Worm (Caenorhabditis elegans) whole organism, L1 larva: ENCODE data around the gene F23B12.1.
A peak's percentile ranks its signal among the peaks of the same experiment; 100 is the strongest.

Source experiments
- C04F5.9 ChIP-seq: sonication (generic microtip); optimal IDR thresholded peaks from 2 replicates; lab custom pipeline; 2016; ENCODE audit warnings: missing genetic modification characterization, missing compliant biosample characterization
- ama-1 ChIP-seq: fragments of 150-350 bp; optimal IDR thresholded peaks from 2 replicates; lab custom pipeline; 2014
- blmp-1 ChIP-seq: fragments of 150-350 bp; optimal IDR thresholded peaks from 2 replicates; lab custom pipeline; 2014; ENCODE audit warnings: missing biosample characterization, missing genetic modification characterization
- ceh-63 ChIP-seq: fragments of 200-800 bp; sonication (Bioruptor generic); optimal IDR thresholded peaks from 2 replicates; lab custom pipeline; 2018; ENCODE audit warnings: mild to moderate bottlenecking, missing genetic modification characterization, missing compliant biosample characterization
- ceh-8 ChIP-seq: fragments of 200-800 bp; sonication (Bioruptor generic); optimal IDR thresholded peaks from 2 replicates; lab custom pipeline; 2018; ENCODE audit warnings: mild to moderate bottlenecking, missing genetic modification characterization, moderate library complexity, missing compliant biosample characterization
- dsc-1 ChIP-seq: sonication (generic microtip); optimal IDR thresholded peaks from 2 replicates; lab custom pipeline; 2016; ENCODE audit warnings: mild to moderate bottlenecking, missing genetic modification characterization, missing compliant biosample characterization
- efl-3 ChIP-seq: fragments of 200-800 bp; sonication (Bioruptor generic); optimal IDR thresholded peaks from 2 replicates; lab custom pipeline; 2018; ENCODE audit warnings: mild to moderate bottlenecking, missing genetic modification characterization, missing compliant biosample characterization
- elt-2 ChIP-seq: sonication (generic microtip); optimal IDR thresholded peaks from 2 replicates; lab custom pipeline; 2016; ENCODE audit warnings: missing genetic modification characterization, mild to moderate bottlenecking, inconsistent platforms, missing compliant biosample characterization, missing genetic modification reagents
- elt-3 ChIP-seq, 6 experiments: fragments of 150-350 bp in 1 of 6; sonication (generic microtip); optimal IDR thresholded peaks; 2 replicates each; lab custom pipeline; 2017 to 2018; ENCODE audit warnings: missing biosample characterization in 6 of 6, missing genetic modification characterization in 6 of 6, inconsistent platforms in 1 of 6
- ets-5 ChIP-seq: fragments of 200-800 bp; sonication (Bioruptor generic); IDR thresholded peaks from 2 replicates; pipeline ENCODE4 v1.3.6; 2022; ENCODE audit warnings: missing genetic modification characterization, missing compliant biosample characterization
- fkh-4 ChIP-seq: sonication (generic microtip); optimal IDR thresholded peaks from 2 replicates; lab custom pipeline; 2016; ENCODE audit warnings: missing compliant biosample characterization, missing genetic modification characterization, borderline replicate concordance
- fkh-8 ChIP-seq: sonication (generic microtip); optimal IDR thresholded peaks from 2 replicates; lab custom pipeline; 2016; ENCODE audit warnings: mild to moderate bottlenecking, missing genetic modification characterization, missing compliant biosample characterization
- grh-1 ChIP-seq: fragments of 200-800 bp; sonication (Bioruptor generic); IDR thresholded peaks from 2 replicates; pipeline ENCODE4 v1.3.6; 2022; ENCODE audit warnings: missing genetic modification reagents, missing genetic modification characterization, missing compliant biosample characterization
- hlh-17 ChIP-seq: fragments of 200-800 bp; sonication (Bioruptor generic); optimal IDR thresholded peaks from 2 replicates; lab custom pipeline; 2018; ENCODE audit warnings: missing genetic modification characterization, mild to moderate bottlenecking, missing compliant biosample characterization, moderate library complexity, borderline replicate concordance
- hpl-2 ChIP-seq: fragments of 150-350 bp; optimal IDR thresholded peaks from 2 replicates; lab custom pipeline; 2014; ENCODE audit warnings: missing biosample characterization, missing genetic modification reagents, missing genetic modification characterization
- isw-1 ChIP-seq: fragments of 200-800 bp; sonication (Bioruptor generic); IDR thresholded peaks from 2 replicates; pipeline ENCODE4 v1.3.6; 2022; ENCODE audit warnings: missing genetic modification characterization, missing compliant biosample characterization
- jun-1 ChIP-seq: fragments of 150-350 bp; optimal IDR thresholded peaks from 2 replicates; lab custom pipeline; 2014; ENCODE audit warnings: missing biosample characterization, missing genetic modification reagents, missing genetic modification characterization
- lin-14 ChIP-seq: fragments of 200-800 bp; sonication (Bioruptor generic); optimal IDR thresholded peaks from 2 replicates; lab custom pipeline; 2018; ENCODE audit warnings: mild to moderate bottlenecking, missing genetic modification characterization, moderate library complexity, missing compliant biosample characterization
- lin-35 ChIP-seq, 2 experiments: fragments of 150-350 bp; optimal IDR thresholded peaks; 2 replicates each; lab custom pipeline; 2014; ENCODE audit warnings: missing biosample characterization in 2 of 2, missing genetic modification characterization in 2 of 2, missing genetic modification reagents in 2 of 2
- lin-39 ChIP-seq: fragments of 150-350 bp; optimal IDR thresholded peaks from 2 replicates; lab custom pipeline; 2014; ENCODE audit warnings: missing biosample characterization, missing genetic modification reagents, missing genetic modification characterization
- lsy-2 ChIP-seq, 2 experiments: fragments of 150-350 bp; optimal IDR thresholded peaks; 2 replicates each; lab custom pipeline; 2014; ENCODE audit warnings: missing biosample characterization in 2 of 2, missing genetic modification characterization in 2 of 2
- mdl-1 ChIP-seq, 2 experiments: fragments of 150-350 bp; optimal IDR thresholded peaks; 2 replicates each; lab custom pipeline; 2014 to 2017; ENCODE audit warnings: missing biosample characterization in 2 of 2, missing genetic modification characterization in 2 of 2, inconsistent platforms in 1 of 2
- mef-2 ChIP-seq: fragments of 150-350 bp; optimal IDR thresholded peaks from 2 replicates; lab custom pipeline; 2014; ENCODE audit warnings: missing biosample characterization, missing genetic modification characterization
- nhr-11 ChIP-seq: fragments of 150-350 bp; optimal IDR thresholded peaks from 2 replicates; lab custom pipeline; 2014; ENCODE audit warnings: missing biosample characterization, missing genetic modification characterization
- nhr-237 ChIP-seq: fragments of 150-350 bp; optimal IDR thresholded peaks from 2 replicates; lab custom pipeline; 2014; ENCODE audit warnings: missing biosample characterization, missing genetic modification characterization
- nhr-47 ChIP-seq: sonication (generic microtip); optimal IDR thresholded peaks from 2 replicates; lab custom pipeline; 2016; ENCODE audit warnings: mild to moderate bottlenecking, missing genetic modification characterization, moderate library complexity, missing compliant biosample characterization
- nhr-71 ChIP-seq: sonication (generic microtip); optimal IDR thresholded peaks from 2 replicates; lab custom pipeline; 2016; ENCODE audit warnings: mild to moderate bottlenecking, missing genetic modification characterization, moderate library complexity, missing compliant biosample characterization
- nhr-76 ChIP-seq: sonication (generic microtip); optimal IDR thresholded peaks from 2 replicates; lab custom pipeline; 2017; ENCODE audit warnings: missing biosample characterization, missing genetic modification characterization
- nhr-90 ChIP-seq: sonication (generic microtip); optimal IDR thresholded peaks from 2 replicates; lab custom pipeline; 2016; ENCODE audit warnings: mild to moderate bottlenecking, missing genetic modification characterization, missing compliant biosample characterization; ENCODE audit not compliant: poor library complexity
- pax-3 ChIP-seq: fragments of 200-800 bp; sonication (Bioruptor generic); optimal IDR thresholded peaks from 2 replicates; lab custom pipeline; 2018; ENCODE audit warnings: mild to moderate bottlenecking, missing genetic modification characterization, moderate library complexity, missing compliant biosample characterization
- pqm-1 ChIP-seq: sonication (generic microtip); optimal IDR thresholded peaks from 3 replicates; lab custom pipeline; 2017; ENCODE audit warnings: missing biosample characterization, missing genetic modification characterization
- skn-1 ChIP-seq: fragments of 150-350 bp; optimal IDR thresholded peaks from 2 replicates; lab custom pipeline; 2014; ENCODE audit warnings: missing biosample characterization, missing genetic modification characterization
- snpc-4 ChIP-seq: fragments of 150-350 bp; optimal IDR thresholded peaks from 2 replicates; lab custom pipeline; 2014; ENCODE audit warnings: missing biosample characterization, missing genetic modification characterization
- sptf-1 ChIP-seq: fragments of 150-350 bp; optimal IDR thresholded peaks from 2 replicates; lab custom pipeline; 2014; ENCODE audit warnings: missing biosample characterization, missing genetic modification characterization
- sup-37 ChIP-seq: fragments of 200-800 bp; sonication (Bioruptor generic); optimal IDR thresholded peaks from 2 replicates; lab custom pipeline; 2018; ENCODE audit warnings: mild to moderate bottlenecking, missing genetic modification characterization, missing compliant biosample characterization
- unc-130 ChIP-seq: fragments of 150-350 bp; optimal IDR thresholded peaks from 2 replicates; lab custom pipeline; 2017; ENCODE audit warnings: missing biosample characterization, missing genetic modification characterization, inconsistent platforms
- unc-98 ChIP-seq: fragments of 200-800 bp; sonication (Bioruptor generic); IDR thresholded peaks from 2 replicates; pipeline ENCODE4 v1.3.6; 2022; ENCODE audit warnings: missing genetic modification characterization, missing compliant biosample characterization
- vab-15 ChIP-seq: sonication (generic microtip); optimal IDR thresholded peaks from 2 replicates; lab custom pipeline; 2017; ENCODE audit warnings: missing genotype, mild to moderate bottlenecking, missing genetic modification characterization, missing compliant biosample characterization
- xbp-1 ChIP-seq: sonication (generic microtip); optimal IDR thresholded peaks from 2 replicates; lab custom pipeline; 2016; ENCODE audit warnings: missing genetic modification characterization, missing compliant biosample characterization
- ztf-11 ChIP-seq, 2 experiments: sonication (generic microtip); optimal IDR thresholded peaks; 2 replicates each; lab custom pipeline; 2016 to 2017; ENCODE audit warnings: missing genetic modification characterization in 2 of 2, missing biosample characterization in 1 of 2, missing compliant biosample characterization in 1 of 2

The F23B12.1 gene

DNA sequence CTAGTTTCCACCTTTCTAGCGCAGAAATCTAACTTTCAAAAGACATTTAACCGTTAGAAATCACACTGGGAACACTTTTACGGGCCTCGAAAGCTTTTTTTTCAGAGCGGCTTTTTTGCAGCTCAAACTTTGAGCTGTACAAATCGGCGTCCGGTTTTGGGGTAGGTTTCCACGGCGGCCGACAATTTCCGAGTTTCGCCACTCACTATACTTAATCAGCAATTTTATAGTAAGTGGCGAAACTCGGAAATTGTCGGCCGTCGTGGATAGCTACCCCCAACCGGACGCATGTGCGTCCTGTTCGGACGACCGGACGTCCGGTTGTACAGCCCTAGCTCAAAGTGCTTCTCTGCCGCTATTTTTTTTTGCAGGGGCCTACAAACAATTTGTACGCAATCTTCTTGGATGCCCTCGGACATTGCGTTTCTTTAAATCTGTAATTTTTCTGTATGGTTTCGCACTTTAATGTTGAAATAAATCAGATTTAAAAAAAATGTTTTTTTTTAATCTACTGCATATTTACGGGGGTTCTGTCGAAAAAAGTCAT lies 32.8 kb upstream of the F23B12.1 start:
- no peak for TF ChIP-seq fkh-4
- no peak for TF ChIP-seq fkh-8
- TF ChIP-seq snpc-4 (tag; lab: Kevin White, UChicago) = no peak
- TF ChIP-seq lsy-2 (tag; optimal IDR thresholded peaks at IDR 0.05; lab: Kevin White, UChicago) = no peak
- no peak for TF ChIP-seq elt-2 (tag; lab: Kevin White, UChicago)
- no peak for TF ChIP-seq nhr-237
- TF ChIP-seq nhr-47 (tag; lab: Kevin White, UChicago) = no peak
- TF ChIP-seq xbp-1 (tag; lab: Kevin White, UChicago) = no peak
- no peak for TF ChIP-seq lin-35 (GFP tag; optimal IDR thresholded peaks at IDR 0.05; lab: Kevin White, UChicago)
- no peak for TF ChIP-seq elt-3 (tag; optimal IDR thresholded peaks at IDR 0.05; lab: Kevin White, UChicago)
- no peak for TF ChIP-seq nhr-90 (tag; lab: Kevin White, UChicago)
- no peak for TF ChIP-seq ets-5 (GFP tag; lab: Robert Waterston, UW)
- TF ChIP-seq mdl-1 (tag; optimal IDR thresholded peaks at IDR 0.05; lab: Kevin White, UChicago) = no peak
- TF ChIP-seq, all 84 proteins: peak for 0

DNA sequence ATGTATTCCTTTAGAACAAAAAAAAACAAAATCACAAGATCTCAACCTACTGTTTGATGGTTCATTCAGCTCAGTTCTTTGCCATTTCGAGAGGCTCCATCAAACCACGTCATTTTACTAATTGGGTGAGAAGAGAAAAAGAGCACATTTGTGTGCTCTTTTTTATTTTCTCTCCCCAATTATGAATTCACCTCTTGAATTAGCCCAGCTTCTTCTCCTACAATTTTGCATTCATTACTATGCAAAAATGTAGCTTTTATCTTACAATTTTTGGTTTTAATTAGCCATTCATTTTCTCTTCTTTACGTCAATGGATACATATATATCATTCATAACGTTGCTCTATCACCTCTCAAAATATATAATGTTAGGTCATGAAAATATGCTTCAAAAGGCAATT lies 23.3 kb upstream of the F23B12.1 start:
- TF ChIP-seq nhr-11 (no peak), ceh-63 (GFP tag; lab: Kevin White, UChicago) (no peak), pax-3 (peak; percentile 5), fkh-4 (no peak), ama-1 (lab: Kevin White, UChicago) (no peak), ztf-11 (tag; optimal IDR thresholded peaks at IDR 0.05; lab: Kevin White, UChicago) (no peak), mef-2 (tag; lab: Kevin White, UChicago) (no peak), ceh-8 (GFP tag; lab: Kevin White, UChicago) (peak; percentile 90), dsc-1 (tag; lab: Kevin White, UChicago) (no peak), C04F5.9 (no peak), skn-1 (tag; lab: Kevin White, UChicago) (no peak), nhr-76 (tag; lab: Kevin White, UChicago) (no peak), lin-14 (GFP tag; lab: Kevin White, UChicago) (peak; percentile 48), vab-15 (no peak), grh-1 (no peak), sptf-1 (tag; lab: Kevin White, UChicago) (no peak), lin-39 (tag; lab: Kevin White, UChicago) (no peak), pqm-1 (tag; lab: Kevin White, UChicago) (no peak), nhr-71 (peak; percentile 11), snpc-4 (tag; lab: Kevin White, UChicago) (no peak)

DNA sequence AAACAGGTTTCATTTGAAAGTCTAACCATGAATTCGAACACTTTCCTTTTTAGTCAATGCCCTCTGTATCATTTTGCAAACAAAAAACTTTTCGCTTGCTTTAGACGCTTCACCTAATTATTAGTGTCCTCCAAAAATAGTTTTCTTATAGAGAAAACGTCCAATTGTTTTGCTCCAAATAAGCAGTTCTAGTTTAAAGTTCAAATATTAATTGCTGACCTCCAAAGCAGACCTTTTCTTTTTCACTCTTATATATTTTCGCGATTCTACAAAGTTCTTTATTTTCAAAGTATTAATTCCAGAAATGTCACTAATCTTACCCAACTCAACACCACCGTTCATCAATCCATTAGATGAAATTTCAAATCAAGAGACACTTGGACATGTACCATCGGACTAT lies 20.2 kb upstream of the F23B12.1 start, which contains the start of gene gnrr-2:
TSS of gene gnrr-2 (plus strand) at position 301 of the 400 bp plus-strand sequence.
- TF ChIP-seq unc-98 (GFP tag; lab: Robert Waterston, UW) = no peak
- TF ChIP-seq mef-2 (tag; lab: Kevin White, UChicago) = no peak
- TF ChIP-seq blmp-1 (tag; lab: Kevin White, UChicago) = no peak
- TF ChIP-seq hpl-2 (GFP tag; lab: Kevin White, UChicago) = no peak
- TF ChIP-seq jun-1 = no peak
- no peak for TF ChIP-seq nhr-90 (tag; lab: Kevin White, UChicago)
- no peak for TF ChIP-seq elt-3 (tag; optimal IDR thresholded peaks at IDR 0.05; lab: Kevin White, UChicago)
- no peak for TF ChIP-seq mdl-1 (tag; optimal IDR thresholded peaks at IDR 0.05; lab: Kevin White, UChicago)
- TF ChIP-seq unc-130 (tag; lab: Kevin White, UChicago) = no peak
- no peak for TF ChIP-seq hlh-17 (GFP tag; lab: Kevin White, UChicago)
- no peak for TF ChIP-seq ets-5 (GFP tag; lab: Robert Waterston, UW)
- TF ChIP-seq efl-3 (GFP tag; lab: Kevin White, UChicago) = no peak
- no peak for TF ChIP-seq snpc-4 (tag; lab: Kevin White, UChicago)
- TF ChIP-seq sup-37 (GFP tag; lab: Kevin White, UChicago) = no peak
- no peak for TF ChIP-seq isw-1 (GFP tag; lab: Robert Waterston, UW)
